Fruit fly (Drosophila melanogaster) whole organism, wandering third instar larva: ENCODE results near the gene mus81.

Experiments used
- Hr78 ChIP-seq: fragments of >200 bp; optimal IDR thresholded peaks from 2 replicates; lab custom pipeline; 2017; ENCODE audit warnings: missing biosample characterization, missing genetic modification characterization
- Rel ChIP-seq, 2 experiments: fragments of 200-800 bp; sonication (Bioruptor generic) in 1 of 2; optimal IDR thresholded peaks; 2 replicates in 1 of 2; 3 replicates in 1 of 2; lab custom pipeline; 2016 to 2019; ENCODE audit warnings: mild to moderate bottlenecking in 2 of 2, missing biosample characterization in 2 of 2, missing genetic modification characterization in 2 of 2, moderate library complexity in 1 of 2
- dmrt93B ChIP-seq: fragments of 200-800 bp; sonication (Bioruptor generic); optimal IDR thresholded peaks from 2 replicates; lab custom pipeline; 2018; ENCODE audit warnings: missing biosample characterization, mild to moderate bottlenecking, missing genetic modification characterization
- ey ChIP-seq: fragments of 200-800 bp; sonication (Bioruptor generic); optimal IDR thresholded peaks from 2 replicates; lab custom pipeline; 2016; ENCODE audit warnings: missing biosample characterization, missing genetic modification characterization
- h ChIP-seq: fragments of 200-800 bp; sonication (Bioruptor generic); optimal IDR thresholded peaks from 3 replicates; lab custom pipeline; 2016; ENCODE audit warnings: missing biosample characterization, mild to moderate bottlenecking, missing genetic modification characterization
- lola ChIP-seq: fragments of >200 bp; optimal IDR thresholded peaks from 2 replicates; lab custom pipeline; 2017; ENCODE audit warnings: missing biosample characterization, missing genetic modification characterization
- pan ChIP-seq: fragments of >200 bp; optimal IDR thresholded peaks from 2 replicates; lab custom pipeline; 2017
- psq ChIP-seq: fragments of 200-800 bp; sonication (Bioruptor generic); optimal IDR thresholded peaks from 3 replicates; lab custom pipeline; 2017; ENCODE audit warnings: missing biosample characterization, mild to moderate bottlenecking, missing genetic modification characterization, moderate library complexity
- woc ChIP-seq: sonication (Bioruptor generic); optimal IDR thresholded peaks from 2 replicates; lab custom pipeline; 2016; ENCODE audit warnings: missing biosample characterization, mild to moderate bottlenecking, missing genetic modification characterization

- TF ChIP-seq Hr78 (GFP tag; lab: Kevin White, UChicago) (no peak), psq (peak; percentile 81), ey (GFP tag; lab: Kevin White, UChicago) (peak; percentile 94), pan (lab: Kevin White, UChicago) (no peak), dmrt93B (GFP tag; lab: Kevin White, UChicago) (peak; percentile 85), lola (no peak), woc (GFP tag; lab: Kevin White, UChicago) (peak; percentile 95), h (GFP tag; lab: Kevin White, UChicago) (peak; percentile 93), Rel (GFP tag; optimal IDR thresholded peaks at IDR 0.05; lab: Kevin White, UChicago) (no peak), Rel (tag; optimal IDR thresholded peaks at IDR 0.05; lab: Kevin White, UChicago) (peak; percentile 66)
Observed at dm6 chrX:900725-901345, 40.0 kb upstream of the mus81 start.
